Fruit fly (Drosophila melanogaster) ovary, adult (tissue): Measurements from ENCODE around the gene CG8042.

Experiments used
- CG17801 ChIP-seq: fragments of 200-800 bp; optimal IDR thresholded peaks from 2 replicates; lab custom pipeline; 2019; ENCODE audit warnings: missing biosample characterization, mild to moderate bottlenecking, missing genetic modification characterization, moderate library complexity; ENCODE audit not compliant: partially characterized antibody

Gene CG8042

dm6 chr3L:7974671-7975281 is at the start of gene CG8042:
Gene CG8042 (minus strand): TSS chr3L:7974991.
- no peak for TF ChIP-seq CG17801 (GFP tag; lab: Kevin White, UChicago)

dm6 chr3L:8018665-8019070 is 43.9 kb upstream of the CG8042 start:
- no peak for TF ChIP-seq CG17801 (GFP tag; lab: Kevin White, UChicago)

dm6 chr3L:8013865-8014216 is 39.0 kb upstream of the CG8042 start:
- no peak for TF ChIP-seq CG17801 (GFP tag; lab: Kevin White, UChicago)

- no peak for TF ChIP-seq CG17801 (GFP tag; lab: Kevin White, UChicago)
Measured at dm6 chr3L:8013001-8013864, 38.4 kb upstream of the CG8042 start.

dm6 chr3L:8005770-8006169 is 31.0 kb upstream of the CG8042 start:
- no peak for TF ChIP-seq CG17801 (GFP tag; lab: Kevin White, UChicago)

dm6 chr3L:8001057-8001597 is 26.3 kb upstream of the CG8042 start:
- TF ChIP-seq CG17801 (GFP tag; lab: Kevin White, UChicago) = no peak

dm6 chr3L:7999933-8000332 is 25.1 kb upstream of the CG8042 start:
- TF ChIP-seq CG17801 (GFP tag; lab: Kevin White, UChicago) = no peak

dm6 chr3L:7996364-7996763 is 21.6 kb upstream of the CG8042 start:
- TF ChIP-seq CG17801 (GFP tag; lab: Kevin White, UChicago) = no peak

- no peak for TF ChIP-seq CG17801 (GFP tag; lab: Kevin White, UChicago)
Measured at dm6 chr3L:7993570-7994319, 19.0 kb upstream of the CG8042 start.

dm6 chr3L:7992854-7993253 is 18.1 kb upstream of the CG8042 start:
- TF ChIP-seq CG17801 (GFP tag; lab: Kevin White, UChicago) = no peak

dm6 chr3L:7990256-7990655 is 15.5 kb upstream of the CG8042 start:
- TF ChIP-seq CG17801 (GFP tag; lab: Kevin White, UChicago) = no peak

- TF ChIP-seq CG17801 (GFP tag; lab: Kevin White, UChicago) = no peak
Measured at dm6 chr3L:7988828-7989673, 14.3 kb upstream of the CG8042 start.

dm6 chr3L:7988401-7988800 is 13.6 kb upstream of the CG8042 start:
- no peak for TF ChIP-seq CG17801 (GFP tag; lab: Kevin White, UChicago)

dm6 chr3L:7984623-7985237 is 9.9 kb upstream of the CG8042 start:
- TF ChIP-seq CG17801 (GFP tag; lab: Kevin White, UChicago) = no peak
